Fruit fly (Drosophila melanogaster): ENCODE measurements around the gene CG3817.

CG3817 gene

dm6 chr3R:14853767-14854191 is 44.8 kb upstream of the CG3817 start (continued):
- TF ChIP-seq lov (optimal IDR thresholded peaks at IDR 0.05) (no peak), lov (GFP tag; IDR thresholded peaks at IDR 0.05) (no peak), CG6689 (GFP tag; IDR thresholded peaks at IDR 0.05) (no peak), CG2116 (GFP tag; optimal IDR thresholded peaks at IDR 0.05) (peak; percentile 35), CG14710 (tag; optimal IDR thresholded peaks at IDR 0.05) (no peak), CG1233 (GFP tag; optimal IDR thresholded peaks at IDR 0.05) (peak; percentile 16), zf30C (GFP tag; optimal IDR thresholded peaks at IDR 0.05) (no peak), B-H1 (GFP tag; IDR thresholded peaks at IDR 0.05) (no peak), CG31365 (tag; optimal IDR thresholded peaks at IDR 0.05) (peak; percentile 21), Usf (GFP tag; optimal IDR thresholded peaks at IDR 0.05) (no peak), GATAe (GFP tag; conservative IDR thresholded peaks at IDR 0.05) (no peak; the same call in 1 of the 2 replicates), fd96Cb (tag; optimal IDR thresholded peaks at IDR 0.05) (no peak), CG9215 (GFP tag; IDR thresholded peaks at IDR 0.05) (no peak), CG3847 (GFP tag; IDR thresholded peaks at IDR 0.05) (no peak; the same call in 1 of the 2 replicates), Chrac-16 (GFP tag; optimal IDR thresholded peaks at IDR 0.05) (no peak), CG3281 (GFP tag; optimal IDR thresholded peaks at IDR 0.05) (peak; percentile 82), nerfin-1 (tag; optimal IDR thresholded peaks at IDR 0.05) (no peak), ATbp (GFP tag; optimal IDR thresholded peaks at IDR 0.05) (peak; percentile 8), Doc3 (GFP tag; IDR thresholded peaks at IDR 0.05; ENCODE audit: partially characterized antibody) (no peak), trh (GFP tag; optimal IDR thresholded peaks at IDR 0.05) (no peak), Opbp (GFP tag; IDR thresholded peaks at IDR 0.05; ENCODE audit: partially characterized antibody) (peak; percentile 41; the same call in 2 of the 3 replicates), ap (GFP tag; IDR thresholded peaks at IDR 0.05) (no peak), CG17912 (GFP tag; optimal IDR thresholded peaks at IDR 0.05) (no peak), az2 (GFP tag; optimal IDR thresholded peaks at IDR 0.05) (no peak), Hr39 (optimal IDR thresholded peaks at IDR 0.05) (no peak), gro (GFP tag; optimal IDR thresholded peaks at IDR 0.05) (no peak), salm (tag; optimal IDR thresholded peaks at IDR 0.05) (no peak), Hr51 (GFP tag; optimal IDR thresholded peaks at IDR 0.05) (peak in 1 of 2 experiments; percentile 9), CG2889 (GFP tag; IDR thresholded peaks at IDR 0.05) (no peak), CG2712 (tag; optimal IDR thresholded peaks at IDR 0.05) (no peak), bigmax (GFP tag; optimal IDR thresholded peaks at IDR 0.05) (peak; percentile 5), kah (GFP tag; optimal IDR thresholded peaks at IDR 0.05) (peak; percentile 41), CG31224 (GFP tag; IDR thresholded peaks at IDR 0.05) (no peak), CG10431 (GFP tag; optimal IDR thresholded peaks at IDR 0.05) (peak; percentile 67), CrebB (tag; optimal IDR thresholded peaks at IDR 0.05) (peak; percentile 80), tx (GFP tag; optimal IDR thresholded peaks at IDR 0.05) (no peak), Gug (GFP tag; IDR thresholded peaks at IDR 0.05) (no peak), sug (tag; optimal IDR thresholded peaks at IDR 0.05) (peak; percentile 38), wek (GFP tag; optimal IDR thresholded peaks at IDR 0.05) (peak; percentile 59), CG18011 (GFP tag; optimal IDR thresholded peaks at IDR 0.05) (peak; percentile 9), p53 (GFP tag; optimal IDR thresholded peaks at IDR 0.05) (no peak), CG30020 (tag; optimal IDR thresholded peaks at IDR 0.05) (no peak), gt (GFP tag; IDR thresholded peaks at IDR 0.05) (no peak), tio (GFP tag; optimal IDR thresholded peaks at IDR 0.05) (no peak), CG18262 (tag; optimal IDR thresholded peaks at IDR 0.05) (no peak), crol (GFP tag; IDR thresholded peaks at IDR 0.05) (0 out of 2 replicates have a peak, but pooled peaks have one; percentile 12), slp2 (GFP tag; optimal IDR thresholded peaks at IDR 0.05) (no peak), hth (optimal IDR thresholded peaks at IDR 0.05) (no peak), crc (GFP tag; optimal IDR thresholded peaks at IDR 0.05) (no peak), CG3726 (GFP tag; IDR thresholded peaks at IDR 0.05) (no peak), CG10267 (tag; optimal IDR thresholded peaks at IDR 0.05) (peak; percentile 31), CG42726 (GFP tag; IDR thresholded peaks at IDR 0.05; ENCODE audit: partially characterized antibody) (no peak)
